Worm (Caenorhabditis elegans) whole organism, late embryonic: ENCODE data around the gene nhr-67.
"Not testable (repeated sequence)": the region's sequence is repeated elsewhere in the genome, so short reads cannot be mapped to it uniquely, and the experiment has no call there.

Source experiments
- F13H6.1 ChIP-seq: sonication (generic microtip); optimal IDR thresholded peaks from 2 replicates; lab custom pipeline; 2016; ENCODE audit warnings: missing genetic modification characterization, missing compliant biosample characterization
- K02D7.2 ChIP-seq: sonication (generic microtip); optimal IDR thresholded peaks from 2 replicates; lab custom pipeline; 2017; ENCODE audit warnings: mild to moderate bottlenecking, missing genetic modification characterization, missing compliant biosample characterization
- ahr-1 ChIP-seq: sonication (generic microtip); optimal IDR thresholded peaks from 2 replicates; lab custom pipeline; 2016; ENCODE audit warnings: missing genetic modification characterization, missing compliant biosample characterization
- ceh-19 ChIP-seq: fragments of 200-800 bp; sonication (Bioruptor generic); optimal IDR thresholded peaks from 2 replicates; lab custom pipeline; 2018; ENCODE audit warnings: mild to moderate bottlenecking, missing genetic modification characterization, missing compliant biosample characterization
- ceh-30 ChIP-seq: fragments of 150-350 bp; optimal IDR thresholded peaks from 2 replicates; lab custom pipeline; 2014; ENCODE audit warnings: missing biosample characterization, missing genetic modification characterization
- ceh-31 ChIP-seq: sonication (generic microtip); optimal IDR thresholded peaks from 2 replicates; lab custom pipeline; 2016; ENCODE audit warnings: missing genetic modification characterization, missing compliant biosample characterization
- ceh-34 ChIP-seq: sonication (generic microtip); optimal IDR thresholded peaks from 2 replicates; lab custom pipeline; 2016; ENCODE audit warnings: mild to moderate bottlenecking, missing genetic modification characterization, missing compliant biosample characterization
- dmd-4 ChIP-seq: sonication (generic microtip); optimal IDR thresholded peaks from 2 replicates; lab custom pipeline; 2016; ENCODE audit warnings: borderline replicate concordance, missing genetic modification characterization, missing compliant biosample characterization
- dve-1 ChIP-seq: sonication (generic microtip); optimal IDR thresholded peaks from 2 replicates; lab custom pipeline; 2017; ENCODE audit warnings: antibody characterized with exemption, mild to moderate bottlenecking, missing genetic modification characterization, missing compliant biosample characterization
- ets-4 ChIP-seq: sonication (generic microtip); optimal IDR thresholded peaks from 2 replicates; lab custom pipeline; 2016; ENCODE audit warnings: missing genetic modification characterization, missing compliant biosample characterization
- eyg-1 ChIP-seq: sonication (generic microtip); optimal IDR thresholded peaks from 2 replicates; lab custom pipeline; 2016; ENCODE audit warnings: missing genotype, missing genetic modification characterization, missing compliant biosample characterization
- fax-1 ChIP-seq: sonication (generic microtip); optimal IDR thresholded peaks from 2 replicates; lab custom pipeline; 2016; ENCODE audit warnings: missing genotype, missing genetic modification characterization, missing compliant biosample characterization
- gmeb-2 ChIP-seq: sonication (generic microtip); optimal IDR thresholded peaks from 2 replicates; lab custom pipeline; 2016; ENCODE audit warnings: missing genetic modification characterization, inconsistent platforms, missing compliant biosample characterization
- hlh-13 ChIP-seq: fragments of 200-800 bp; sonication (Bioruptor generic); optimal IDR thresholded peaks from 2 replicates; lab custom pipeline; 2018; ENCODE audit warnings: mild to moderate bottlenecking, missing genetic modification characterization, missing compliant biosample characterization
- hlh-15 ChIP-seq: sonication (generic microtip); optimal IDR thresholded peaks from 2 replicates; lab custom pipeline; 2016; ENCODE audit warnings: missing genetic modification characterization, missing compliant biosample characterization
- hlh-30 ChIP-seq: sonication (generic microtip); optimal IDR thresholded peaks from 2 replicates; lab custom pipeline; 2017; ENCODE audit warnings: antibody characterized with exemption, missing genetic modification characterization, missing compliant biosample characterization; ENCODE audit not compliant: insufficient read depth
- lin-11 ChIP-seq: fragments of 200-800 bp; sonication (Bioruptor generic); optimal IDR thresholded peaks from 2 replicates; lab custom pipeline; 2018; ENCODE audit warnings: mild to moderate bottlenecking, missing genetic modification characterization, missing compliant biosample characterization
- mec-3 ChIP-seq: sonication (generic microtip); optimal IDR thresholded peaks from 2 replicates; lab custom pipeline; 2016; ENCODE audit warnings: borderline replicate concordance, missing genetic modification characterization, missing compliant biosample characterization
- nhr-232 ChIP-seq: sonication (generic microtip); optimal IDR thresholded peaks from 2 replicates; lab custom pipeline; 2016; ENCODE audit warnings: missing genetic modification characterization, missing compliant biosample characterization
- npax-4 ChIP-seq: sonication (generic microtip); optimal IDR thresholded peaks from 2 replicates; lab custom pipeline; 2016; ENCODE audit warnings: missing genetic modification characterization, missing compliant biosample characterization
- odd-2 ChIP-seq: sonication (generic microtip); optimal IDR thresholded peaks from 2 replicates; lab custom pipeline; 2017; ENCODE audit warnings: antibody characterized with exemption, mild to moderate bottlenecking, missing genetic modification characterization, missing compliant biosample characterization
- pag-3 ChIP-seq: sonication (generic microtip); optimal IDR thresholded peaks from 2 replicates; lab custom pipeline; 2016; ENCODE audit warnings: missing compliant biosample characterization, missing genetic modification characterization, borderline replicate concordance
- pax-1 ChIP-seq: fragments of 150-350 bp; optimal IDR thresholded peaks from 2 replicates; lab custom pipeline; 2014; ENCODE audit warnings: missing biosample characterization, missing genetic modification characterization
- pros-1 ChIP-seq: fragments of 150-350 bp; optimal IDR thresholded peaks from 2 replicates; lab custom pipeline; 2014; ENCODE audit warnings: missing biosample characterization, missing genetic modification reagents, missing genetic modification characterization
- ref-2 ChIP-seq: sonication (generic microtip); optimal IDR thresholded peaks from 2 replicates; lab custom pipeline; 2016; ENCODE audit warnings: missing genetic modification characterization, missing compliant biosample characterization
- rnt-1 ChIP-seq: sonication (generic microtip); optimal IDR thresholded peaks from 2 replicates; lab custom pipeline; 2016; ENCODE audit warnings: missing genetic modification characterization, missing compliant biosample characterization
- sox-2 ChIP-seq: fragments of 200-800 bp; sonication (Bioruptor generic); IDR thresholded peaks from 2 replicates; pipeline ENCODE4 v1.3.6; 2022; ENCODE audit warnings: missing genetic modification reagents, missing genetic modification characterization, missing compliant biosample characterization
- sox-4 ChIP-seq: sonication (generic microtip); optimal IDR thresholded peaks from 2 replicates; lab custom pipeline; 2017; ENCODE audit warnings: mild to moderate bottlenecking, missing genetic modification characterization, inconsistent platforms, missing compliant biosample characterization
- syd-9 ChIP-seq: sonication (generic microtip); optimal IDR thresholded peaks from 2 replicates; lab custom pipeline; 2016; ENCODE audit warnings: mild to moderate bottlenecking, missing genetic modification characterization, moderate library complexity, missing compliant biosample characterization
- tbx-2 ChIP-seq: sonication (generic microtip); optimal IDR thresholded peaks from 2 replicates; lab custom pipeline; 2016; ENCODE audit warnings: missing genetic modification characterization, missing compliant biosample characterization
- tbx-7 ChIP-seq: sonication (generic microtip); optimal IDR thresholded peaks from 2 replicates; lab custom pipeline; 2016; ENCODE audit warnings: missing genotype, missing genetic modification characterization, missing compliant biosample characterization
- ttx-3 ChIP-seq: sonication (generic microtip); optimal IDR thresholded peaks from 2 replicates; lab custom pipeline; 2016; ENCODE audit warnings: missing genetic modification reagents, missing genetic modification characterization, missing compliant biosample characterization
- unc-42 ChIP-seq: sonication (generic microtip); optimal IDR thresholded peaks from 2 replicates; lab custom pipeline; 2016; ENCODE audit warnings: missing genotype, missing genetic modification characterization, missing compliant biosample characterization
- unc-86 ChIP-seq: sonication (generic microtip); optimal IDR thresholded peaks from 2 replicates; lab custom pipeline; 2016; ENCODE audit warnings: missing genetic modification characterization, missing compliant biosample characterization
- ztf-16 ChIP-seq: sonication (generic microtip); optimal IDR thresholded peaks from 2 replicates; lab custom pipeline; 2017; ENCODE audit warnings: missing genetic modification characterization, missing compliant biosample characterization

The nhr-67 gene

ce11 chrIV:11186729-11187128 is 17.2 kb downstream of the nhr-67 start, which contains the start of gene sdz-27:
Gene sdz-27 (plus strand): TSS chrIV:11187029.
- TF ChIP-seq nhr-232 (tag; lab: Kevin White, UChicago) (no peak), ceh-30 (no peak), ceh-34 (tag; lab: Kevin White, UChicago) (no peak), ttx-3 (tag; lab: Kevin White, UChicago) (no peak), F13H6.1 (tag; lab: Kevin White, UChicago) (no peak), pag-3 (tag; lab: Kevin White, UChicago) (no peak), hlh-15 (no peak), ref-2 (no peak), fax-1 (tag; lab: Kevin White, UChicago) (no peak), ztf-16 (tag; lab: Kevin White, UChicago) (no peak), tbx-2 (tag; lab: Kevin White, UChicago) (no peak), rnt-1 (tag; lab: Kevin White, UChicago) (no peak), unc-42 (tag; lab: Kevin White, UChicago) (no peak), hlh-13 (GFP tag; lab: Kevin White, UChicago) (no peak), odd-2 (tag; lab: Kevin White, UChicago) (no peak), npax-4 (no peak), tbx-7 (tag; lab: Kevin White, UChicago) (no peak), sox-4 (tag; lab: Kevin White, UChicago) (no peak), dmd-4 (tag; lab: Kevin White, UChicago) (no peak)

ce11 chrIV:11189411-11189810 is 19.9 kb downstream of the nhr-67 start, which contains the start of gene fbxb-79:
Gene fbxb-79 (minus strand): TSS chrIV:11189511.
- no peak for TF ChIP-seq pax-1 (tag; lab: Kevin White, UChicago)
- no peak for TF ChIP-seq eyg-1 (tag; lab: Kevin White, UChicago)
- TF ChIP-seq odd-2 (tag; lab: Kevin White, UChicago): no peak
- TF ChIP-seq ets-4: no peak
- no peak for TF ChIP-seq sox-4 (tag; lab: Kevin White, UChicago)
- no peak for TF ChIP-seq ceh-19
- TF ChIP-seq npax-4: no peak
- TF ChIP-seq ahr-1: no peak
- no peak for TF ChIP-seq syd-9 (tag; lab: Kevin White, UChicago)
- no peak for TF ChIP-seq gmeb-2 (tag; lab: Kevin White, UChicago)
- TF ChIP-seq K02D7.2 (tag; lab: Kevin White, UChicago): no peak
- TF ChIP-seq dve-1 (tag; lab: Kevin White, UChicago): no peak
- TF ChIP-seq dmd-4 (tag; lab: Kevin White, UChicago): no peak
- no peak for TF ChIP-seq unc-86 (tag; lab: Kevin White, UChicago)
- TF ChIP-seq mec-3: no peak
- TF ChIP-seq ttx-3 (tag; lab: Kevin White, UChicago): no peak
- TF ChIP-seq hlh-30 (tag; lab: Kevin White, UChicago): no peak
- no peak for TF ChIP-seq F13H6.1 (tag; lab: Kevin White, UChicago)
- TF ChIP-seq ceh-34 (tag; lab: Kevin White, UChicago): no peak
- TF ChIP-seq pros-1 (tag; lab: Kevin White, UChicago): no peak
- TF ChIP-seq, all 69 proteins: peak for 0

ce11 chrIV:11196866-11197265 is 27.3 kb downstream of the nhr-67 start:
- TF ChIP-seq sox-2: peak; percentile 22; the same call in 1 of the 2 replicates

- peak; percentile 12 for TF ChIP-seq ceh-31 (tag; lab: Kevin White, UChicago)
These were observed 29.4 kb downstream of the nhr-67 start, which contains the start of gene R07H5.16 for ce11 chrIV:11198983-11199382. Gene R07H5.16 (plus strand): TSS chrIV:11199330.

- not testable (repeated sequence) for TF ChIP-seq lin-11, F13H6.1, dve-1 (tag; lab: Kevin White, UChicago)
These were observed 32.8 kb downstream of the nhr-67 start, which contains the start of gene R07H5.11 for ce11 chrIV:11202389-11202788. Gene R07H5.11 (plus strand): TSS chrIV:11202768.
